Fruit fly (Drosophila melanogaster) whole organism, embryonic: ENCODE results near the gene rumi.

ENCODE experiments used
- Atf3 ChIP-seq: fragments of 200-800 bp; sonication (Bioruptor generic); optimal IDR thresholded peaks from 3 replicates; lab custom pipeline; 2016; ENCODE audit warnings: missing biosample characterization, missing genetic modification characterization
- CG10147 ChIP-seq: fragments of 200-800 bp; sonication (Bioruptor generic); optimal IDR thresholded peaks from 2 replicates; lab custom pipeline; 2019; ENCODE audit warnings: missing biosample characterization, mild to moderate bottlenecking, missing genetic modification characterization, moderate library complexity
- CG10321 ChIP-seq: fragments of 200-800 bp; sonication (Bioruptor generic); IDR thresholded peaks from 2 replicates; pipeline ENCODE4 v1.3.6; 2022; ENCODE audit warnings: missing biosample characterization, missing genetic modification characterization
- CG11456 ChIP-seq: fragments of 200-800 bp; sonication (Bioruptor generic); IDR thresholded peaks from 3 replicates; pipeline ENCODE4 v1.3.6; 2022; ENCODE audit warnings: missing biosample characterization, missing genetic modification characterization
- CG11696 ChIP-seq: fragments of 200-800 bp; sonication (Bioruptor generic); IDR thresholded peaks from 2 replicates; pipeline ENCODE4 v1.3.6; 2022; ENCODE audit warnings: missing biosample characterization, missing genetic modification characterization
- CG12942 ChIP-seq: fragments of 200-800 bp; sonication (Bioruptor generic); optimal IDR thresholded peaks from 3 replicates; lab custom pipeline; 2016; ENCODE audit warnings: missing biosample characterization, missing genetic modification characterization
- CG13894 ChIP-seq: fragments of 200-800 bp; sonication (Bioruptor generic); optimal IDR thresholded peaks from 3 replicates; lab custom pipeline; 2018; ENCODE audit warnings: missing biosample characterization, mild to moderate bottlenecking, missing genetic modification characterization, moderate library complexity
- CG14014 ChIP-seq: fragments of 200-800 bp; sonication (Bioruptor generic); IDR thresholded peaks from 2 replicates; pipeline ENCODE4 v1.3.6; 2022; ENCODE audit warnings: missing biosample characterization, missing genetic modification characterization
- CG1603 ChIP-seq: fragments of 200-800 bp; sonication (Bioruptor generic); optimal IDR thresholded peaks from 2 replicates; lab custom pipeline; 2019; ENCODE audit warnings: missing biosample characterization, mild to moderate bottlenecking, missing genetic modification characterization, moderate library complexity
- CG17361 ChIP-seq: fragments of 200-800 bp; sonication (Bioruptor generic); IDR thresholded peaks from 3 replicates; pipeline ENCODE4 v1.3.6; 2022; ENCODE audit warnings: missing biosample characterization, missing genetic modification characterization
- CG17385 ChIP-seq: fragments of 200-800 bp; sonication (Bioruptor generic); optimal IDR thresholded peaks from 3 replicates; lab custom pipeline; 2018; ENCODE audit warnings: missing biosample characterization, mild to moderate bottlenecking, missing genetic modification characterization
- CG18476 ChIP-seq: fragments of 200-800 bp; sonication (Bioruptor generic); optimal IDR thresholded peaks from 2 replicates; lab custom pipeline; 2016; ENCODE audit warnings: missing biosample characterization, mild to moderate bottlenecking, missing genetic modification characterization
- CG2129 ChIP-seq: fragments of 200-800 bp; sonication (Bioruptor generic); IDR thresholded peaks from 2 replicates; pipeline ENCODE4 v1.3.6; 2022; ENCODE audit warnings: missing biosample characterization, missing genetic modification characterization; ENCODE audit not compliant: partially characterized antibody
- CG2199 ChIP-seq: fragments of 200-800 bp; sonication (Bioruptor generic); IDR thresholded peaks from 3 replicates; pipeline ENCODE4 v1.3.6; 2022; ENCODE audit warnings: missing biosample characterization, missing genetic modification characterization
- CG33213 ChIP-seq: fragments of 200-800 bp; sonication (Bioruptor generic); optimal IDR thresholded peaks from 3 replicates; lab custom pipeline; 2016; ENCODE audit warnings: missing biosample characterization, missing genetic modification characterization
- CG34224 ChIP-seq: fragments of 200-800 bp; sonication (Bioruptor generic); IDR thresholded peaks from 3 replicates; pipeline ENCODE4 v1.3.6; 2022; ENCODE audit warnings: missing biosample characterization, missing genetic modification characterization; ENCODE audit not compliant: partially characterized antibody
- CG4424 ChIP-seq: fragments of 200-800 bp; sonication (Bioruptor generic); optimal IDR thresholded peaks from 3 replicates; lab custom pipeline; 2016; ENCODE audit warnings: missing biosample characterization, missing genetic modification characterization
- CG5180 ChIP-seq: fragments of 200-800 bp; sonication (Bioruptor generic); optimal IDR thresholded peaks from 3 replicates; lab custom pipeline; 2017; ENCODE audit warnings: missing biosample characterization, missing genetic modification characterization, mild to moderate bottlenecking, moderate library complexity, missing genetic modification reagents
- CG6791 ChIP-seq: fragments of 200-800 bp; sonication (Bioruptor generic); IDR thresholded peaks from 3 replicates; pipeline ENCODE4 v1.3.6; 2022; ENCODE audit warnings: missing biosample characterization, missing genetic modification characterization; ENCODE audit not compliant: partially characterized antibody
- CG8290 ChIP-seq, 3 experiments: fragments of 200-800 bp; sonication (Bioruptor generic); optimal IDR thresholded peaks; 2 replicates each; lab custom pipeline; 2016 to 2019; ENCODE audit warnings: missing biosample characterization in 3 of 3, missing genetic modification characterization in 3 of 3, mild to moderate bottlenecking in 2 of 3, moderate library complexity in 1 of 3
- CG9609 ChIP-seq: fragments of 200-800 bp; sonication (Bioruptor generic); optimal IDR thresholded peaks from 3 replicates; lab custom pipeline; 2016; ENCODE audit warnings: missing biosample characterization, missing genetic modification characterization
- CG9797 ChIP-seq: fragments of 200-800 bp; sonication (Bioruptor generic); optimal IDR thresholded peaks from 3 replicates; lab custom pipeline; 2018; ENCODE audit warnings: missing biosample characterization, mild to moderate bottlenecking, missing genetic modification characterization
- CTCF ChIP-seq: fragments of 200-800 bp; sonication (Bioruptor generic); optimal IDR thresholded peaks from 2 replicates; lab custom pipeline; 2017; ENCODE audit warnings: missing biosample characterization, mild to moderate bottlenecking, missing genetic modification characterization, moderate library complexity
- D ChIP-seq, 2 experiments: fragments of 200-800 bp in 1 of 2; fragments of >200 bp in 1 of 2; sonication (Bioruptor generic) in 1 of 2; optimal IDR thresholded peaks; 2 replicates in 1 of 2; 3 replicates in 1 of 2; lab custom pipeline; 2017; ENCODE audit warnings: mild to moderate bottlenecking in 1 of 2, missing biosample characterization in 1 of 2, missing genetic modification characterization in 1 of 2, missing genetic modification reagents in 1 of 2
- Dip2 ChIP-seq: fragments of 200-800 bp; sonication (Bioruptor generic); IDR thresholded peaks from 2 replicates; pipeline ENCODE4 v1.3.6; 2022; ENCODE audit warnings: missing biosample characterization, missing genetic modification characterization
- Dip3 ChIP-seq: fragments of 200-800 bp; sonication (Bioruptor generic); optimal IDR thresholded peaks from 3 replicates; lab custom pipeline; 2016; ENCODE audit warnings: missing biosample characterization, missing genetic modification characterization
- Dref ChIP-seq: fragments of 200-800 bp; sonication (Bioruptor generic); IDR thresholded peaks from 2 replicates; pipeline ENCODE4 v1.3.6; 2022; ENCODE audit warnings: missing biosample characterization, missing genetic modification characterization
- E2f2 ChIP-seq: fragments of 200-800 bp; sonication (Bioruptor generic); IDR thresholded peaks from 2 replicates; pipeline ENCODE4 v1.3.6; 2022; ENCODE audit warnings: missing biosample characterization, missing genetic modification characterization
- Fer3 ChIP-seq: fragments of 200-800 bp; sonication (Bioruptor generic); optimal IDR thresholded peaks from 2 replicates; lab custom pipeline; 2018; ENCODE audit warnings: missing biosample characterization, mild to moderate bottlenecking, missing genetic modification characterization, moderate library complexity
- HmgD ChIP-seq: fragments of 200-800 bp; sonication (Bioruptor generic); optimal IDR thresholded peaks from 3 replicates; lab custom pipeline; 2016; ENCODE audit warnings: missing biosample characterization, missing genetic modification characterization
- MESR4 ChIP-seq: fragments of 200-800 bp; sonication (Bioruptor generic); optimal IDR thresholded peaks from 2 replicates; lab custom pipeline; 2018; ENCODE audit warnings: missing biosample characterization, mild to moderate bottlenecking, missing genetic modification characterization, moderate library complexity
- Max ChIP-seq: fragments of 200-800 bp; sonication (Bioruptor generic); optimal IDR thresholded peaks from 2 replicates; lab custom pipeline; 2016; ENCODE audit warnings: missing biosample characterization, mild to moderate bottlenecking, missing genetic modification characterization
- Oaz ChIP-seq: fragments of 200-800 bp; sonication (Bioruptor generic); IDR thresholded peaks from 2 replicates; pipeline ENCODE4 v1.3.6; 2022; ENCODE audit warnings: missing biosample characterization, missing genetic modification characterization
- Pdp1 ChIP-seq, 2 experiments: fragments of 200-800 bp; sonication (Bioruptor generic); optimal IDR thresholded peaks; 3 replicates each; lab custom pipeline; 2016; ENCODE audit warnings: missing biosample characterization in 2 of 2, missing genetic modification characterization in 2 of 2, mild to moderate bottlenecking in 1 of 2, moderate library complexity in 1 of 2
- Ravus ChIP-seq: fragments of 200-800 bp; sonication (Bioruptor generic); IDR thresholded peaks from 2 replicates; pipeline ENCODE4 v1.3.6; 2022; ENCODE audit warnings: missing biosample characterization, missing genetic modification characterization
- YL-1 ChIP-seq: fragments of 200-800 bp; sonication (Bioruptor generic); optimal IDR thresholded peaks from 3 replicates; lab custom pipeline; 2017; ENCODE audit warnings: missing biosample characterization, mild to moderate bottlenecking, missing genetic modification characterization
- bigmax ChIP-seq: fragments of 200-800 bp; sonication (Bioruptor generic); optimal IDR thresholded peaks from 2 replicates; lab custom pipeline; 2018; ENCODE audit warnings: missing biosample characterization, mild to moderate bottlenecking, missing genetic modification characterization
- gce ChIP-seq: fragments of 200-800 bp; sonication (Bioruptor generic); IDR thresholded peaks from 3 replicates; pipeline ENCODE4 v1.3.6; 2022; ENCODE audit warnings: missing biosample characterization, missing genetic modification characterization
- gfzf ChIP-seq: fragments of 200-800 bp; sonication (Bioruptor generic); optimal IDR thresholded peaks from 2 replicates; lab custom pipeline; 2016; ENCODE audit warnings: missing biosample characterization, mild to moderate bottlenecking, missing genetic modification characterization, moderate library complexity
- ind ChIP-seq: fragments of 200-800 bp; sonication (Bioruptor generic); optimal IDR thresholded peaks from 3 replicates; lab custom pipeline; 2016; ENCODE audit warnings: missing biosample characterization, missing genetic modification characterization
- lov ChIP-seq, 2 experiments: fragments of 200-800 bp in 1 of 2; fragments of >200 bp in 1 of 2; sonication (Bioruptor generic) in 1 of 2; IDR thresholded peaks in 1 of 2; optimal IDR thresholded peaks in 1 of 2; 2 replicates in 1 of 2; 3 replicates in 1 of 2; pipeline versions ENCODE4 v1.3.6 to Lab custom; 2017 to 2022; ENCODE audit warnings: missing biosample characterization in 1 of 2, missing genetic modification characterization in 1 of 2
- nerfin-1 ChIP-seq: fragments of 200-800 bp; sonication (Bioruptor generic); optimal IDR thresholded peaks from 3 replicates; lab custom pipeline; 2019; ENCODE audit warnings: missing biosample characterization, mild to moderate bottlenecking, missing genetic modification characterization, moderate library complexity
- pan ChIP-seq, 4 experiments: fragments of >200 bp in 3 of 4; fragments of 200-800 bp in 1 of 4; sonication (Bioruptor generic) in 1 of 4; optimal IDR thresholded peaks in 3 of 4; IDR thresholded peaks in 1 of 4; 2 replicates each; pipeline versions ENCODE4 v1.3.6 to Lab custom; 2017 to 2022; ENCODE audit warnings: missing biosample characterization in 2 of 4, missing genetic modification characterization in 2 of 4, mixed read lengths in 1 of 4
- sima ChIP-seq: fragments of 200-800 bp; sonication (Bioruptor generic); optimal IDR thresholded peaks from 2 replicates; lab custom pipeline; 2016; ENCODE audit warnings: missing biosample characterization, missing genetic modification characterization
- slbo ChIP-seq: fragments of 200-800 bp; sonication (Bioruptor generic); IDR thresholded peaks from 2 replicates; pipeline ENCODE4 v1.3.6; 2022; ENCODE audit warnings: missing biosample characterization, missing genetic modification characterization
- twi ChIP-seq: fragments of 200-800 bp; optimal IDR thresholded peaks from 2 replicates; lab custom pipeline; 2019; ENCODE audit warnings: missing biosample characterization, mild to moderate bottlenecking, missing genetic modification characterization, moderate library complexity
- z ChIP-seq: fragments of 200-800 bp; sonication (Bioruptor generic); IDR thresholded peaks from 3 replicates; pipeline ENCODE4 v1.3.6; 2022; ENCODE audit warnings: missing biosample characterization, missing genetic modification characterization
- zfh2 ChIP-seq: fragments of 200-800 bp; sonication (Bioruptor generic); optimal IDR thresholded peaks from 2 replicates; lab custom pipeline; 2016; ENCODE audit warnings: missing biosample characterization, missing genetic modification characterization

rumi gene

dm6 chr3R:22726771-22727455 lies 23.5 kb downstream of the rumi start, which contains the start of gene CG45049 (continued):
- TF ChIP-seq CG13894 (tag; lab: Kevin White, UChicago) (no peak), slbo (GFP tag; lab: Robert Waterston, UW) (no peak), CG18476 (GFP tag; lab: Kevin White, UChicago) (no peak), CG6791 (GFP tag; lab: Robert Waterston, UW) (peak; percentile 95), Dip3 (GFP tag; lab: Kevin White, UChicago) (no peak), lov (optimal IDR thresholded peaks at IDR 0.05; lab: Kevin White, UChicago) (no peak), lov (GFP tag; IDR thresholded peaks at IDR 0.05; lab: Robert Waterston, UW) (no peak), MESR4 (GFP tag; lab: Kevin White, UChicago) (peak; percentile 57), Atf3 (GFP tag; lab: Kevin White, UChicago) (no peak), Fer3 (tag; lab: Kevin White, UChicago) (no peak), CG11696 (GFP tag; lab: Robert Waterston, UW) (no peak), YL-1 (GFP tag; lab: Kevin White, UChicago) (no peak), bigmax (GFP tag; lab: Kevin White, UChicago) (no peak), Max (no peak), pan (optimal IDR thresholded peaks at IDR 0.05; lab: Kevin White, UChicago) (no peak), pan (GFP tag; optimal IDR thresholded peaks at IDR 0.05 in 1 of 2, IDR thresholded peaks at IDR 0.05 in 1 of 2) (no peak), CG1603 (tag; lab: Kevin White, UChicago) (peak; percentile 26), CG17385 (GFP tag; lab: Kevin White, UChicago) (no peak), CG8290 (GFP tag; optimal IDR thresholded peaks at IDR 0.05; lab: Kevin White, UChicago) (no peak), CG8290 (tag; optimal IDR thresholded peaks at IDR 0.05; lab: Kevin White, UChicago) (peak in 1 of 2 experiments; percentile 5), zfh2 (GFP tag; lab: Kevin White, UChicago) (peak; percentile 10), CG9797 (GFP tag; lab: Kevin White, UChicago) (no peak), Pdp1 (GFP tag; optimal IDR thresholded peaks at IDR 0.05; lab: Kevin White, UChicago) (peak in 1 of 2 experiments; percentile 12), sima (GFP tag; lab: Kevin White, UChicago) (no peak), gfzf (GFP tag; lab: Kevin White, UChicago) (no peak), Dip2 (GFP tag; lab: Robert Waterston, UW) (no peak), CG10147 (GFP tag; lab: Kevin White, UChicago) (no peak), Oaz (GFP tag; lab: Robert Waterston, UW) (no peak), Dref (GFP tag; lab: Robert Waterston, UW) (peak; percentile 63), CG4424 (no peak), CG5180 (no peak), CG14014 (no peak), E2f2 (GFP tag; lab: Robert Waterston, UW) (no peak), CG17361 (peak; percentile 31; the same call in 1 of the 3 replicates), HmgD (GFP tag; lab: Kevin White, UChicago) (no peak), nerfin-1 (tag; lab: Kevin White, UChicago) (no peak), CG12942 (GFP tag; lab: Kevin White, UChicago) (no peak), gce (GFP tag; lab: Robert Waterston, UW) (no peak), CG9609 (no peak), twi (tag; lab: Kevin White, UChicago) (no peak), Ravus (no peak), z (GFP tag; lab: Robert Waterston, UW) (no peak), D (optimal IDR thresholded peaks at IDR 0.05; lab: Kevin White, UChicago) (no peak), D (GFP tag; optimal IDR thresholded peaks at IDR 0.05; lab: Kevin White, UChicago) (no peak), CG33213 (GFP tag; lab: Kevin White, UChicago) (no peak), CG10321 (GFP tag; lab: Robert Waterston, UW) (no peak), CG2199 (GFP tag; lab: Robert Waterston, UW) (0 out of 3 replicates have a peak, but pooled peaks have one; percentile 10), ind (GFP tag; lab: Kevin White, UChicago) (no peak), CTCF (GFP tag; lab: Kevin White, UChicago) (no peak), CG2129 (GFP tag; lab: Robert Waterston, UW) (peak; percentile 67), CG11456 (GFP tag; lab: Robert Waterston, UW) (no peak), CG34224 (GFP tag; lab: Robert Waterston, UW) (peak; percentile 86)
